Worm (Caenorhabditis elegans) whole organism, L4 larva: ENCODE measurements around the gene F43C11.4.

Experiments
- madf-9 ChIP-seq: fragments of 200-800 bp; sonication (Bioruptor generic); conservative IDR thresholded peaks from 2 replicates; pipeline ENCODE4 v1.3.6; 2022; ENCODE audit warnings: missing genetic modification reagents, missing genetic modification characterization, missing compliant biosample characterization
- nhr-11 ChIP-seq: fragments of 150-350 bp; optimal IDR thresholded peaks from 2 replicates; lab custom pipeline; 2014; ENCODE audit warnings: missing biosample characterization, missing genetic modification characterization
- nhr-42 ChIP-seq: fragments of 200-800 bp; sonication (Bioruptor generic); IDR thresholded peaks from 2 replicates; pipeline ENCODE4 v1.3.6; 2022; ENCODE audit warnings: missing genetic modification characterization, missing compliant biosample characterization
- nhr-77 ChIP-seq: fragments of 150-350 bp; optimal IDR thresholded peaks from 2 replicates; lab custom pipeline; 2014; ENCODE audit warnings: missing biosample characterization, missing genetic modification characterization

DNA sequence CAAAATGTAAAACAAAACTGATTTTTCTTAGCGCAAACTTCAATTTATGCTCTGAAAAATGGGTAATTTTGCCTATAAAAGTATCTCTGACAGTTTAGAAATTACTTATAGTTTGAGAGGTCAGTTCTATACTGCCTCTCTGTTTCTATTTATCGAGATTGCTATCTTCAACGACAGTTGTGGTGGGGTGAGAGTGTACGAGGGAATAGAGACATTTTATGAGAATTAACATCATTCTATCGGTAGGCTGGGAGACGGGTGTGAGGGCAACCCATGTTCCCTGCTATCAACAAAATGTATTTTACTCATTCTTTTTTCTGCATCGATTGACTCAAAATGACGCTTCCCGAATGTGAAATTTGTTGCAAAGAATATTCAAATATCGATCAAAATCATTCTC, 26.7 kb upstream of the F43C11.4 start, which contains the start of gene ZK1240.3:
- TF ChIP-seq nhr-77 (tag; lab: Kevin White, UChicago) (no peak), nhr-42 (GFP tag; lab: Robert Waterston, UW) (no peak), madf-9 (GFP tag; lab: Robert Waterston, UW) (no peak), nhr-11 (no peak)
